Worm (Caenorhabditis elegans): Measurements from ENCODE around the gene fkh-3.
"Not testable (repeated sequence)": the region's sequence is repeated elsewhere in the genome, so short reads cannot be mapped to it uniquely, and the experiment has no call there.

fkh-3 gene

ce11 chrX:13431388-13431787, 8.1 kb upstream of the fkh-3 start, which contains the start of gene C29F7.10:
TSS of gene C29F7.10 (minus strand) at chrX:13431488.
- TF ChIP-seq mes-2 (tag; optimal IDR thresholded peaks at IDR 0.05; ENCODE audit: poor library complexity, severe bottlenecking); vab-7 (GFP tag; IDR thresholded peaks at IDR 0.05); nhr-102 (tag; optimal IDR thresholded peaks at IDR 0.05): not testable (repeated sequence)

DNA sequence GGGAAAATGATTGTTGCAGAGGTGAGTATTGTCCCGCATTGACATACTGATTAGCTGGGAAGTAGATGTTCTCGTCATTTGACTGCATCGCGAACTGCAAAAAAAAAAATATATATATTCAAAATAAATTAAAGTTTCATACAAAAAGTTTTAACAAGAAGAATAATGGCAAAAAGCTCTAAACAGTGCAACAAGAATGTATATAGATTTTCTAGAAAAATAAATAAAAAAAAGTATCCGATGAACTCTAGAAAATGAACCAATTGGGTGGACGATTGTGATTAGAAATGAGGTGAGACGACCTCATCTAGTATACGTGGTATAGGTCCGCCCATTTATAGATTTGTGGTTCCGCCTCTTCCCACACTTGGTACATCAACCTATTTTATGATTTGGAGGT, 5.5 kb upstream of the fkh-3 start, which contains the start of gene fkh-4:
Gene fkh-4, minus strand, starts transcription at position 101 of the 400 bp plus-strand sequence.
- not testable (repeated sequence) for TF ChIP-seq daf-16 (GFP tag; optimal IDR thresholded peaks at IDR 0.05); daf-16 (tag; optimal IDR thresholded peaks at IDR 0.05); mep-1 (tag; optimal IDR thresholded peaks at IDR 0.05); ces-1 (GFP tag; optimal IDR thresholded peaks at IDR 0.05)

DNA sequence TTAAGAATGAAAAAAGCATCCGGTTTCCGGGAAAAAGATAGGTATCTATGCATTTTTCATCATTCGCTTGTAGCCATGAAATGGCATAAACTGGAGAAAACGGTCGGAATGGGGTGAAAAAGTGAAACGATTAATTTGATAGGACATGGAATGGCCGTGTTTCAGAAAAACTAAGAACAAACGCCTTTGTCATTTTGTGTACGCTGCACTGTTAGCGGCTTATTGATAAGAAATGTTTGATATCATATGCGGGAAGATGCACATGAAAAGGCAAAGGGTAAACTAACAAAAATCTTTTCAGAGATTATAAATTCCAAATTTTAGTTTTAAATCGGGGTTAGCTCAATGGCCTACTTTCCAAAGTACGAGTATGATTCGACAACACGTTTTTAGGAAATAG, 2.2 kb downstream of the fkh-3 start:
- TF ChIP-seq nhr-48 (tag; optimal IDR thresholded peaks at IDR 0.05) (no peak), vab-7 (GFP tag; IDR thresholded peaks at IDR 0.05) (no peak), dmd-6 (GFP tag; IDR thresholded peaks at IDR 0.05) (peak; percentile 72), unc-39 (tag; optimal IDR thresholded peaks at IDR 0.05) (no peak), ceh-82 (tag; optimal IDR thresholded peaks at IDR 0.05) (no peak), nhr-10 (tag; optimal IDR thresholded peaks at IDR 0.05) (no peak), lin-13 (GFP tag; optimal IDR thresholded peaks at IDR 0.05) (no peak), cey-2 (tag; optimal IDR thresholded peaks at IDR 0.05; ENCODE audit: borderline replicate concordance, insufficient read depth) (no peak), snpc-1.2 (GFP tag; IDR thresholded peaks at IDR 0.05) (no peak), daf-16 (GFP tag; optimal IDR thresholded peaks at IDR 0.05) (no peak), daf-16 (tag; optimal IDR thresholded peaks at IDR 0.05) (peak; percentile 71), aha-1 (tag) (peak; percentile 57), nhr-28 (tag; optimal IDR thresholded peaks at IDR 0.05) (peak; percentile 63), F37D6.2 (tag; optimal IDR thresholded peaks at IDR 0.05) (no peak), nhr-111 (GFP tag; optimal IDR thresholded peaks at IDR 0.05) (no peak), dmd-9 (GFP tag; IDR thresholded peaks at IDR 0.05) (no peak), pqm-1 (tag; optimal IDR thresholded peaks at IDR 0.05) (peak; percentile 67), unc-130 (GFP tag; optimal IDR thresholded peaks at IDR 0.05) (no peak)

ce11 chrX:13419884-13420339, 3.3 kb downstream of the fkh-3 start, which contains the start of gene C29F7.3:
TSS of gene C29F7.3 (minus strand) at chrX:13419934.
- TF ChIP-seq dve-1 (tag; optimal IDR thresholded peaks at IDR 0.05; ENCODE audit: insufficient read depth) (peak; percentile 50), unc-62 (GFP tag; optimal IDR thresholded peaks at IDR 0.05 in 1 of 2) (peak in 1 of 2 experiments; percentile 66), unc-62 (tag; optimal IDR thresholded peaks at IDR 0.05) (no peak), nhr-48 (tag; optimal IDR thresholded peaks at IDR 0.05) (peak; percentile 61), pha-4 (GFP tag; IDR thresholded peaks at IDR 0.05) (no peak), pha-4 (tag; optimal IDR thresholded peaks at IDR 0.05) (no peak), snpc-4 (tag; optimal IDR thresholded peaks at IDR 0.05) (no peak), set-16 (GFP tag; IDR thresholded peaks at IDR 0.05) (no peak), php-3 (GFP tag; IDR thresholded peaks at IDR 0.05) (peak; percentile 88), dmd-6 (GFP tag; IDR thresholded peaks at IDR 0.05) (peak; percentile 97), hlh-30 (tag; optimal IDR thresholded peaks at IDR 0.05; ENCODE audit: insufficient read depth) (peak; percentile 50), ceh-62 (tag; optimal IDR thresholded peaks at IDR 0.05) (no peak), ceh-44 (GFP tag; IDR thresholded peaks at IDR 0.05) (no peak), T20F7.1 (GFP tag; optimal IDR thresholded peaks at IDR 0.05) (peak; percentile 67), ceh-20 (GFP tag; IDR thresholded peaks at IDR 0.05) (peak; percentile 95), daf-16 (GFP tag; optimal IDR thresholded peaks at IDR 0.05) (peak in 1 of 2 experiments; percentile 20), daf-16 (tag; optimal IDR thresholded peaks at IDR 0.05) (peak; percentile 3), ctbp-1 (GFP tag; IDR thresholded peaks at IDR 0.05) (0 out of 2 replicates have a peak, but pooled peaks have one; percentile 37), hmg-1.1 (GFP tag; IDR thresholded peaks at IDR 0.05) (peak; percentile 68), lin-29 (GFP tag; IDR thresholded peaks at IDR 0.05) (no peak), madf-9 (GFP tag; conservative IDR thresholded peaks at IDR 0.05) (no peak), daf-19 (GFP tag; conservative IDR thresholded peaks at IDR 0.05) (no peak), lin-1 (GFP tag; IDR thresholded peaks at IDR 0.05) (peak; percentile 85), gei-8 (GFP tag; optimal IDR thresholded peaks at IDR 0.05) (peak; percentile 9), mxl-3 (GFP tag; optimal IDR thresholded peaks at IDR 0.05) (peak; percentile 11), tra-1 (GFP tag; IDR thresholded peaks at IDR 0.05) (peak; percentile 98), Y48G9A.11 (GFP tag; IDR thresholded peaks at IDR 0.05) (no peak), madf-5 (GFP tag; IDR thresholded peaks at IDR 0.05) (no peak)

Measured in whole organism, L4 larva.